Fruit fly (Drosophila melanogaster) whole organism, wandering third instar larva: ENCODE measurements around the gene mthl7.

ENCODE experiments used
- Abd-B ChIP-seq: fragments of >200 bp; optimal IDR thresholded peaks from 2 replicates; lab custom pipeline; 2017; ENCODE audit warnings: missing biosample characterization, missing genetic modification characterization
- CG32264 ChIP-seq: fragments of 200-800 bp; sonication (Bioruptor generic); optimal IDR thresholded peaks from 2 replicates; lab custom pipeline; 2016; ENCODE audit warnings: missing biosample characterization, missing genetic modification characterization
- CG9705 ChIP-seq: fragments of 200-800 bp; sonication (Bioruptor generic); optimal IDR thresholded peaks from 2 replicates; lab custom pipeline; 2018; ENCODE audit warnings: missing biosample characterization, mild to moderate bottlenecking, missing genetic modification characterization
- CrebA ChIP-seq: fragments of 200-800 bp; sonication (Bioruptor generic); optimal IDR thresholded peaks from 2 replicates; lab custom pipeline; 2016; ENCODE audit warnings: missing biosample characterization, mild to moderate bottlenecking, missing genetic modification characterization, borderline replicate concordance
- Dfd ChIP-seq: fragments of >200 bp; optimal IDR thresholded peaks from 2 replicates; lab custom pipeline; 2017; ENCODE audit warnings: missing biosample characterization, missing genetic modification characterization
- Dif ChIP-seq: fragments of 200-275, 200-300 bp; sonication (Bioruptor generic); optimal IDR thresholded peaks from 2 replicates; lab custom pipeline; 2018; ENCODE audit warnings: missing biosample characterization, missing genetic modification characterization; ENCODE audit not compliant: partially characterized antibody
- GATAd ChIP-seq: sonication (Bioruptor generic); optimal IDR thresholded peaks from 2 replicates; lab custom pipeline; 2016; ENCODE audit warnings: missing biosample characterization, missing genetic modification characterization
- HLH106 ChIP-seq: fragments of 200-800 bp; optimal IDR thresholded peaks from 3 replicates; lab custom pipeline; 2019; ENCODE audit warnings: missing biosample characterization, mild to moderate bottlenecking, missing genetic modification characterization, moderate library complexity
- Hnf4 ChIP-seq: fragments of 200-800 bp; sonication (Bioruptor generic); optimal IDR thresholded peaks from 2 replicates; lab custom pipeline; 2016; ENCODE audit warnings: missing biosample characterization, mild to moderate bottlenecking, missing genetic modification characterization
- Hr83 ChIP-seq: fragments of 200-300 bp; sonication (Bioruptor generic); optimal IDR thresholded peaks from 2 replicates; lab custom pipeline; 2016; ENCODE audit warnings: missing biosample characterization, mild to moderate bottlenecking, missing genetic modification characterization, moderate library complexity; ENCODE audit not compliant: poor library complexity, severe bottlenecking
- Jra ChIP-seq: sonication (Bioruptor generic); optimal IDR thresholded peaks from 2 replicates; lab custom pipeline; 2016; ENCODE audit warnings: missing biosample characterization, missing genetic modification characterization
- Mio ChIP-seq: sonication (Bioruptor generic); optimal IDR thresholded peaks from 2 replicates; lab custom pipeline; 2016; ENCODE audit warnings: missing biosample characterization, missing genetic modification characterization
- N ChIP-seq: fragments of >200 bp; optimal IDR thresholded peaks from 2 replicates; lab custom pipeline; 2018; ENCODE audit warnings: missing biosample characterization, missing external identifiers, missing genetic modification characterization
- OdsH ChIP-seq: fragments of 200-800 bp; sonication (Bioruptor generic); optimal IDR thresholded peaks from 2 replicates; lab custom pipeline; 2016; ENCODE audit warnings: missing biosample characterization, mild to moderate bottlenecking, missing genetic modification characterization
- Rel ChIP-seq, 2 experiments: fragments of 200-800 bp; sonication (Bioruptor generic) in 1 of 2; optimal IDR thresholded peaks; 2 replicates in 1 of 2; 3 replicates in 1 of 2; lab custom pipeline; 2016 to 2019; ENCODE audit warnings: mild to moderate bottlenecking in 2 of 2, missing biosample characterization in 2 of 2, missing genetic modification characterization in 2 of 2, moderate library complexity in 1 of 2
- Sp1 ChIP-seq: fragments of 200-800 bp; sonication (Bioruptor generic); optimal IDR thresholded peaks from 3 replicates; lab custom pipeline; 2019; ENCODE audit warnings: missing biosample characterization, mild to moderate bottlenecking, missing genetic modification characterization, moderate library complexity
- Vsx2 ChIP-seq: fragments of 200-300, 225-300 bp; sonication (Bioruptor generic); optimal IDR thresholded peaks from 2 replicates; lab custom pipeline; 2018; ENCODE audit warnings: missing biosample characterization, missing genetic modification characterization; ENCODE audit not compliant: partially characterized antibody
- br ChIP-seq: fragments of 200-800 bp; sonication (Bioruptor generic); optimal IDR thresholded peaks from 2 replicates; lab custom pipeline; 2016; ENCODE audit warnings: missing biosample characterization, missing genetic modification characterization
- brk ChIP-seq: fragments of 200-800 bp; sonication (Bioruptor generic); optimal IDR thresholded peaks from 2 replicates; lab custom pipeline; 2016; ENCODE audit warnings: missing biosample characterization, mild to moderate bottlenecking, missing genetic modification characterization
- dl ChIP-seq, 2 experiments: fragments of 175-275, 200-275 bp in 1 of 2; fragments of 200-275 bp in 1 of 2; sonication (Bioruptor generic); optimal IDR thresholded peaks; lab custom pipeline; 2018; ENCODE audit warnings: mild to moderate bottlenecking in 2 of 2, missing biosample characterization in 2 of 2, missing genetic modification characterization in 2 of 2, moderate library complexity in 2 of 2; ENCODE audit not compliant: partially characterized antibody in 2 of 2, insufficient read depth in 1 of 2
- dmrt93B ChIP-seq: fragments of 200-800 bp; sonication (Bioruptor generic); optimal IDR thresholded peaks from 2 replicates; lab custom pipeline; 2018; ENCODE audit warnings: missing biosample characterization, mild to moderate bottlenecking, missing genetic modification characterization
- dsf ChIP-seq: sonication (Bioruptor generic); optimal IDR thresholded peaks from 2 replicates; lab custom pipeline; 2016; ENCODE audit warnings: missing biosample characterization, missing genetic modification characterization, borderline replicate concordance
- ey ChIP-seq: fragments of 200-800 bp; sonication (Bioruptor generic); optimal IDR thresholded peaks from 2 replicates; lab custom pipeline; 2016; ENCODE audit warnings: missing biosample characterization, missing genetic modification characterization
- foxo ChIP-seq, 2 experiments: fragments of 200-800 bp; sonication (Bioruptor generic); optimal IDR thresholded peaks; 2 replicates in 1 of 2; 3 replicates in 1 of 2; lab custom pipeline; 2016 to 2017; ENCODE audit warnings: missing biosample characterization in 2 of 2, missing genetic modification characterization in 2 of 2
- fru ChIP-seq: fragments of 200-800 bp; sonication (Bioruptor generic); optimal IDR thresholded peaks from 3 replicates; lab custom pipeline; 2016; ENCODE audit warnings: missing biosample characterization, mild to moderate bottlenecking, missing genetic modification characterization
- h ChIP-seq: fragments of 200-800 bp; sonication (Bioruptor generic); optimal IDR thresholded peaks from 3 replicates; lab custom pipeline; 2016; ENCODE audit warnings: missing biosample characterization, mild to moderate bottlenecking, missing genetic modification characterization
- lola ChIP-seq: fragments of >200 bp; optimal IDR thresholded peaks from 2 replicates; lab custom pipeline; 2017; ENCODE audit warnings: missing biosample characterization, missing genetic modification characterization
- pan ChIP-seq: fragments of >200 bp; optimal IDR thresholded peaks from 2 replicates; lab custom pipeline; 2017
- psq ChIP-seq: fragments of 200-800 bp; sonication (Bioruptor generic); optimal IDR thresholded peaks from 3 replicates; lab custom pipeline; 2017; ENCODE audit warnings: missing biosample characterization, mild to moderate bottlenecking, missing genetic modification characterization, moderate library complexity
- rgr ChIP-seq: fragments of 200-800 bp; sonication (Bioruptor generic); optimal IDR thresholded peaks from 3 replicates; lab custom pipeline; 2016; ENCODE audit warnings: missing biosample characterization, mild to moderate bottlenecking, missing genetic modification characterization
- sv ChIP-seq: fragments of 200-800 bp; sonication (Bioruptor generic); optimal IDR thresholded peaks from 3 replicates; lab custom pipeline; 2016; ENCODE audit warnings: missing biosample characterization, missing genetic modification characterization
- tai ChIP-seq: sonication (Bioruptor generic); optimal IDR thresholded peaks from 2 replicates; lab custom pipeline; 2016; ENCODE audit warnings: missing biosample characterization, missing genetic modification characterization
- woc ChIP-seq: sonication (Bioruptor generic); optimal IDR thresholded peaks from 2 replicates; lab custom pipeline; 2016; ENCODE audit warnings: missing biosample characterization, mild to moderate bottlenecking, missing genetic modification characterization

The mthl7 gene

dm6 chr3L:8193016-8193415, 12.7 kb upstream of the mthl7 start, which contains the start of gene CG7387:
CG7387 (minus strand) TSS chr3L:8193116.
- no peak for TF ChIP-seq dl (GFP tag; optimal IDR thresholded peaks at IDR 0.05; lab: Kevin White, UChicago; ENCODE audit: insufficient read depth in 1 of 2, partially characterized antibody in 2 of 2)
- TF ChIP-seq pan (lab: Kevin White, UChicago), result no peak
- TF ChIP-seq CG9705 (GFP tag; lab: Kevin White, UChicago), result no peak
- TF ChIP-seq dsf (GFP tag; lab: Kevin White, UChicago), result no peak
- TF ChIP-seq rgr (GFP tag; lab: Kevin White, UChicago), result no peak
- TF ChIP-seq N, result no peak
- no peak for TF ChIP-seq dmrt93B (GFP tag; lab: Kevin White, UChicago)
- TF ChIP-seq Vsx2 (GFP tag; lab: Kevin White, UChicago), result no peak
- TF ChIP-seq CrebA (GFP tag; lab: Kevin White, UChicago), result no peak
- no peak for TF ChIP-seq Hnf4
- no peak for TF ChIP-seq GATAd
- no peak for TF ChIP-seq br (GFP tag; lab: Kevin White, UChicago)
- no peak for TF ChIP-seq Jra
- TF ChIP-seq h (GFP tag; lab: Kevin White, UChicago), result no peak
- no peak for TF ChIP-seq Sp1 (GFP tag; lab: Kevin White, UChicago)
- TF ChIP-seq foxo (GFP tag; optimal IDR thresholded peaks at IDR 0.05; lab: Kevin White, UChicago), result no peak

DNA sequence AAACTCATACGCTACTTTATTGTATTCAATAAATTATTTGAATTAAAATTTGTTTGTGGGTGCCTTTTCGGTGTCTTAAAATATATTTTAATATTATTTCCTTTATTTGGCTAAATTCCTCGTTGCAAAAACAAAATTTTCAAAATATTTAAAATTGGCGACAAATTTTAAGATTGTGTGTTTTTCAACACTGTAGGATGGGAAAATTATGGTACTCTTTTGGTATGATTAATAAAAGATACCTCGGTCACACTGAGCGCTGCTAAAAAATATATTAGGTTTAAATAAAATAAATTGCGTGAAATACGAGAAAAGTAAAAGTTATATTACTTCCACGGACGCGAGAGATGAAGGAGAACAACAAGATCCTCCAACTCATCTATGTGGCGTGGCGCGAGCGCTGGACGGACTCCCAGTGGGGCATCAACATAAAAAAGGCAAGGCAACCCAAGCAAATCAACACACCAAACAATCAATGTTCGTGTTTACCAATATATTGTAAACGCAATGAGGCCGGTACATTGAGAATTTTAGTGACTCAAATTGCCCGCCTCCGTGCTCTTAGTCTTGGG, 10.8 kb upstream of the mthl7 start, which contains the start of gene MED24:
Gene MED24 (plus strand): TSS at position 229 of the 572 bp plus-strand sequence.
- TF ChIP-seq ey (GFP tag; lab: Kevin White, UChicago) (no peak), brk (no peak), woc (GFP tag; lab: Kevin White, UChicago) (no peak), rgr (GFP tag; lab: Kevin White, UChicago) (peak; percentile 35), CG32264 (no peak), psq (GFP tag; lab: Kevin White, UChicago) (no peak)

- no peak for TF ChIP-seq fru (GFP tag; lab: Kevin White, UChicago)
- TF ChIP-seq CG9705 (GFP tag; lab: Kevin White, UChicago), result no peak
- no peak for TF ChIP-seq sv (GFP tag; lab: Kevin White, UChicago)
- no peak for TF ChIP-seq HLH106
- no peak for TF ChIP-seq Hr83 (GFP tag; lab: Kevin White, UChicago)
- no peak for TF ChIP-seq GATAd
- no peak for TF ChIP-seq CrebA (GFP tag; lab: Kevin White, UChicago)
- no peak for TF ChIP-seq OdsH (GFP tag; lab: Kevin White, UChicago)
- no peak for TF ChIP-seq Abd-B (GFP tag; lab: Kevin White, UChicago)
- TF ChIP-seq dmrt93B (GFP tag; lab: Kevin White, UChicago), result no peak
- no peak for TF ChIP-seq Mio (GFP tag; lab: Kevin White, UChicago)
- no peak for TF ChIP-seq CG32264
- no peak for TF ChIP-seq tai (GFP tag; lab: Kevin White, UChicago)
- TF ChIP-seq dl (GFP tag; optimal IDR thresholded peaks at IDR 0.05; lab: Kevin White, UChicago; ENCODE audit: insufficient read depth in 1 of 2, partially characterized antibody in 2 of 2), result no peak
- TF ChIP-seq Rel (GFP tag; optimal IDR thresholded peaks at IDR 0.05; lab: Kevin White, UChicago), result no peak
- no peak for TF ChIP-seq Rel (tag; optimal IDR thresholded peaks at IDR 0.05; lab: Kevin White, UChicago)
- TF ChIP-seq lola (GFP tag; lab: Kevin White, UChicago), result no peak
- TF ChIP-seq Vsx2 (GFP tag; lab: Kevin White, UChicago), result no peak
- no peak for TF ChIP-seq ey (GFP tag; lab: Kevin White, UChicago)
These were observed 8.9 kb upstream of the mthl7 start for dm6 chr3L:8189234-8189633.

dm6 chr3L:8187397-8187811, 7.1 kb upstream of the mthl7 start:
- TF ChIP-seq Abd-B (GFP tag; lab: Kevin White, UChicago) (no peak), br (GFP tag; lab: Kevin White, UChicago) (no peak), Dfd (GFP tag; lab: Kevin White, UChicago) (no peak), rgr (GFP tag; lab: Kevin White, UChicago) (no peak), HLH106 (no peak), dl (GFP tag; optimal IDR thresholded peaks at IDR 0.05; lab: Kevin White, UChicago; ENCODE audit: insufficient read depth in 1 of 2, partially characterized antibody in 2 of 2) (no peak), Dif (no peak), N (no peak)
